Worm (Caenorhabditis elegans): ENCODE measurements around the gene ilys-3.
"Not testable (repeated sequence)": the region's sequence is repeated elsewhere in the genome, so short reads cannot be mapped to it uniquely, and the experiment has no call there.

- not testable (repeated sequence) for TF ChIP-seq dpff-1 (tag; optimal IDR thresholded peaks at IDR 0.05); snpc-4 (GFP tag; optimal IDR thresholded peaks at IDR 0.05); snpc-4 (tag; optimal IDR thresholded peaks at IDR 0.05); hlh-26 (GFP tag; conservative IDR thresholded peaks at IDR 0.05); egrh-3 (GFP tag; IDR thresholded peaks at IDR 0.05)
These were observed 38.4 kb downstream of the ilys-3 start for ce11 chrIV:2502609-2503008.

Data from whole organism, young adult.